Fruit fly (Drosophila melanogaster) whole organism, wandering third instar larva: ENCODE results near the gene mthl9.

Experiments
- Abd-B ChIP-seq: fragments of >200 bp; optimal IDR thresholded peaks from 2 replicates; lab custom pipeline; 2017; ENCODE audit warnings: missing biosample characterization, missing genetic modification characterization
- CG32264 ChIP-seq: fragments of 200-800 bp; sonication (Bioruptor generic); optimal IDR thresholded peaks from 2 replicates; lab custom pipeline; 2016; ENCODE audit warnings: missing biosample characterization, missing genetic modification characterization
- CG9705 ChIP-seq: fragments of 200-800 bp; sonication (Bioruptor generic); optimal IDR thresholded peaks from 2 replicates; lab custom pipeline; 2018; ENCODE audit warnings: missing biosample characterization, mild to moderate bottlenecking, missing genetic modification characterization
- CrebA ChIP-seq: fragments of 200-800 bp; sonication (Bioruptor generic); optimal IDR thresholded peaks from 2 replicates; lab custom pipeline; 2016; ENCODE audit warnings: missing biosample characterization, mild to moderate bottlenecking, missing genetic modification characterization, borderline replicate concordance
- Dfd ChIP-seq: fragments of >200 bp; optimal IDR thresholded peaks from 2 replicates; lab custom pipeline; 2017; ENCODE audit warnings: missing biosample characterization, missing genetic modification characterization
- Dif ChIP-seq: fragments of 200-275, 200-300 bp; sonication (Bioruptor generic); optimal IDR thresholded peaks from 2 replicates; lab custom pipeline; 2018; ENCODE audit warnings: missing biosample characterization, missing genetic modification characterization; ENCODE audit not compliant: partially characterized antibody
- GATAd ChIP-seq: sonication (Bioruptor generic); optimal IDR thresholded peaks from 2 replicates; lab custom pipeline; 2016; ENCODE audit warnings: missing biosample characterization, missing genetic modification characterization
- HLH106 ChIP-seq: fragments of 200-800 bp; optimal IDR thresholded peaks from 3 replicates; lab custom pipeline; 2019; ENCODE audit warnings: missing biosample characterization, mild to moderate bottlenecking, missing genetic modification characterization, moderate library complexity
- Hnf4 ChIP-seq: fragments of 200-800 bp; sonication (Bioruptor generic); optimal IDR thresholded peaks from 2 replicates; lab custom pipeline; 2016; ENCODE audit warnings: missing biosample characterization, mild to moderate bottlenecking, missing genetic modification characterization
- Hr78 ChIP-seq: fragments of >200 bp; optimal IDR thresholded peaks from 2 replicates; lab custom pipeline; 2017; ENCODE audit warnings: missing biosample characterization, missing genetic modification characterization
- Hr83 ChIP-seq: fragments of 200-300 bp; sonication (Bioruptor generic); optimal IDR thresholded peaks from 2 replicates; lab custom pipeline; 2016; ENCODE audit warnings: missing biosample characterization, mild to moderate bottlenecking, missing genetic modification characterization, moderate library complexity; ENCODE audit not compliant: poor library complexity, severe bottlenecking
- Jra ChIP-seq: sonication (Bioruptor generic); optimal IDR thresholded peaks from 2 replicates; lab custom pipeline; 2016; ENCODE audit warnings: missing biosample characterization, missing genetic modification characterization
- Mio ChIP-seq: sonication (Bioruptor generic); optimal IDR thresholded peaks from 2 replicates; lab custom pipeline; 2016; ENCODE audit warnings: missing biosample characterization, missing genetic modification characterization
- Myc ChIP-seq: fragments of >200 bp; optimal IDR thresholded peaks from 2 replicates; lab custom pipeline; 2017
- N ChIP-seq: fragments of >200 bp; optimal IDR thresholded peaks from 2 replicates; lab custom pipeline; 2018; ENCODE audit warnings: missing biosample characterization, missing external identifiers, missing genetic modification characterization
- OdsH ChIP-seq: fragments of 200-800 bp; sonication (Bioruptor generic); optimal IDR thresholded peaks from 2 replicates; lab custom pipeline; 2016; ENCODE audit warnings: missing biosample characterization, mild to moderate bottlenecking, missing genetic modification characterization
- Rel ChIP-seq, 2 experiments: fragments of 200-800 bp; sonication (Bioruptor generic) in 1 of 2; optimal IDR thresholded peaks; 2 replicates in 1 of 2; 3 replicates in 1 of 2; lab custom pipeline; 2016 to 2019; ENCODE audit warnings: mild to moderate bottlenecking in 2 of 2, missing biosample characterization in 2 of 2, missing genetic modification characterization in 2 of 2, moderate library complexity in 1 of 2
- Sp1 ChIP-seq: fragments of 200-800 bp; sonication (Bioruptor generic); optimal IDR thresholded peaks from 3 replicates; lab custom pipeline; 2019; ENCODE audit warnings: missing biosample characterization, mild to moderate bottlenecking, missing genetic modification characterization, moderate library complexity
- Vsx2 ChIP-seq: fragments of 200-300, 225-300 bp; sonication (Bioruptor generic); optimal IDR thresholded peaks from 2 replicates; lab custom pipeline; 2018; ENCODE audit warnings: missing biosample characterization, missing genetic modification characterization; ENCODE audit not compliant: partially characterized antibody
- br ChIP-seq: fragments of 200-800 bp; sonication (Bioruptor generic); optimal IDR thresholded peaks from 2 replicates; lab custom pipeline; 2016; ENCODE audit warnings: missing biosample characterization, missing genetic modification characterization
- brk ChIP-seq: fragments of 200-800 bp; sonication (Bioruptor generic); optimal IDR thresholded peaks from 2 replicates; lab custom pipeline; 2016; ENCODE audit warnings: missing biosample characterization, mild to moderate bottlenecking, missing genetic modification characterization
- dl ChIP-seq, 2 experiments: fragments of 175-275, 200-275 bp in 1 of 2; fragments of 200-275 bp in 1 of 2; sonication (Bioruptor generic); optimal IDR thresholded peaks; lab custom pipeline; 2018; ENCODE audit warnings: mild to moderate bottlenecking in 2 of 2, missing biosample characterization in 2 of 2, missing genetic modification characterization in 2 of 2, moderate library complexity in 2 of 2; ENCODE audit not compliant: partially characterized antibody in 2 of 2, insufficient read depth in 1 of 2
- dmrt93B ChIP-seq: fragments of 200-800 bp; sonication (Bioruptor generic); optimal IDR thresholded peaks from 2 replicates; lab custom pipeline; 2018; ENCODE audit warnings: missing biosample characterization, mild to moderate bottlenecking, missing genetic modification characterization
- dsf ChIP-seq: sonication (Bioruptor generic); optimal IDR thresholded peaks from 2 replicates; lab custom pipeline; 2016; ENCODE audit warnings: missing biosample characterization, missing genetic modification characterization, borderline replicate concordance
- ey ChIP-seq: fragments of 200-800 bp; sonication (Bioruptor generic); optimal IDR thresholded peaks from 2 replicates; lab custom pipeline; 2016; ENCODE audit warnings: missing biosample characterization, missing genetic modification characterization
- foxo ChIP-seq, 2 experiments: fragments of 200-800 bp; sonication (Bioruptor generic); optimal IDR thresholded peaks; 2 replicates in 1 of 2; 3 replicates in 1 of 2; lab custom pipeline; 2016 to 2017; ENCODE audit warnings: missing biosample characterization in 2 of 2, missing genetic modification characterization in 2 of 2
- fru ChIP-seq: fragments of 200-800 bp; sonication (Bioruptor generic); optimal IDR thresholded peaks from 3 replicates; lab custom pipeline; 2016; ENCODE audit warnings: missing biosample characterization, mild to moderate bottlenecking, missing genetic modification characterization
- h ChIP-seq: fragments of 200-800 bp; sonication (Bioruptor generic); optimal IDR thresholded peaks from 3 replicates; lab custom pipeline; 2016; ENCODE audit warnings: missing biosample characterization, mild to moderate bottlenecking, missing genetic modification characterization
- jim ChIP-seq: fragments of 175-275, 200-325 bp; sonication (Bioruptor generic); optimal IDR thresholded peaks from 2 replicates; lab custom pipeline; 2016; ENCODE audit warnings: missing biosample characterization, mild to moderate bottlenecking, missing genetic modification characterization
- lola ChIP-seq: fragments of >200 bp; optimal IDR thresholded peaks from 2 replicates; lab custom pipeline; 2017; ENCODE audit warnings: missing biosample characterization, missing genetic modification characterization
- pan ChIP-seq: fragments of >200 bp; optimal IDR thresholded peaks from 2 replicates; lab custom pipeline; 2017
- psq ChIP-seq: fragments of 200-800 bp; sonication (Bioruptor generic); optimal IDR thresholded peaks from 3 replicates; lab custom pipeline; 2017; ENCODE audit warnings: missing biosample characterization, mild to moderate bottlenecking, missing genetic modification characterization, moderate library complexity
- rgr ChIP-seq: fragments of 200-800 bp; sonication (Bioruptor generic); optimal IDR thresholded peaks from 3 replicates; lab custom pipeline; 2016; ENCODE audit warnings: missing biosample characterization, mild to moderate bottlenecking, missing genetic modification characterization
- sage ChIP-seq: fragments of 200-800 bp; sonication (Bioruptor generic); optimal IDR thresholded peaks from 2 replicates; lab custom pipeline; 2016; ENCODE audit warnings: missing biosample characterization, mild to moderate bottlenecking, missing genetic modification characterization
- sv ChIP-seq: fragments of 200-800 bp; sonication (Bioruptor generic); optimal IDR thresholded peaks from 3 replicates; lab custom pipeline; 2016; ENCODE audit warnings: missing biosample characterization, missing genetic modification characterization
- tai ChIP-seq: sonication (Bioruptor generic); optimal IDR thresholded peaks from 2 replicates; lab custom pipeline; 2016; ENCODE audit warnings: missing biosample characterization, missing genetic modification characterization
- usp ChIP-seq: fragments of >200 bp; optimal IDR thresholded peaks from 2 replicates; lab custom pipeline; 2017; ENCODE audit warnings: missing biosample characterization, missing genetic modification characterization
- woc ChIP-seq: sonication (Bioruptor generic); optimal IDR thresholded peaks from 2 replicates; lab custom pipeline; 2016; ENCODE audit warnings: missing biosample characterization, mild to moderate bottlenecking, missing genetic modification characterization

The mthl9 gene

dm6 chr3L:346656-347640 is 14.8 kb upstream of the mthl9 start, which contains the start of gene mth:
TSS of gene mth (minus strand) at chr3L:346957.
- TF ChIP-seq foxo (GFP tag; optimal IDR thresholded peaks at IDR 0.05; lab: Kevin White, UChicago) = peak in 1 of 2 experiments; percentile 62
- no peak for TF ChIP-seq Hr83
- TF ChIP-seq HLH106 (tag; lab: Kevin White, UChicago) = peak; percentile 62
- no peak for TF ChIP-seq usp (GFP tag; lab: Kevin White, UChicago)
- peak; percentile 42 for TF ChIP-seq Hr78 (GFP tag; lab: Kevin White, UChicago)
- TF ChIP-seq Abd-B = no peak
- no peak for TF ChIP-seq pan (lab: Kevin White, UChicago)
- no peak for TF ChIP-seq tai (GFP tag; lab: Kevin White, UChicago)
- no peak for TF ChIP-seq GATAd (GFP tag; lab: Kevin White, UChicago)
- TF ChIP-seq jim (GFP tag; lab: Kevin White, UChicago) = no peak
- peak; percentile 60 for TF ChIP-seq dsf
- peak; percentile 53 for TF ChIP-seq fru (GFP tag; lab: Kevin White, UChicago)
- peak; percentile 73 for TF ChIP-seq woc (GFP tag; lab: Kevin White, UChicago)
- peak; percentile 61 for TF ChIP-seq Jra (GFP tag; lab: Kevin White, UChicago)
- TF ChIP-seq CG9705 (GFP tag; lab: Kevin White, UChicago) = peak; percentile 47
- TF ChIP-seq dl (GFP tag; optimal IDR thresholded peaks at IDR 0.05; lab: Kevin White, UChicago; ENCODE audit: insufficient read depth in 1 of 2, partially characterized antibody in 2 of 2) = no peak
- TF ChIP-seq ey (GFP tag; lab: Kevin White, UChicago) = peak; percentile 20
- TF ChIP-seq OdsH = no peak
- no peak for TF ChIP-seq Dfd (GFP tag; lab: Kevin White, UChicago)
- TF ChIP-seq CrebA = no peak
- peak; percentile 22 for TF ChIP-seq CG32264
- peak; percentile 63 for TF ChIP-seq Hnf4 (GFP tag; lab: Kevin White, UChicago)
- peak; percentile 37 for TF ChIP-seq h (GFP tag; lab: Kevin White, UChicago)
- TF ChIP-seq Sp1 (GFP tag; lab: Kevin White, UChicago) = peak; percentile 41
- TF ChIP-seq lola (GFP tag; lab: Kevin White, UChicago) = no peak
- TF ChIP-seq Rel (GFP tag; optimal IDR thresholded peaks at IDR 0.05; lab: Kevin White, UChicago) = peak; percentile 16
- peak; percentile 25 for TF ChIP-seq Rel (tag; optimal IDR thresholded peaks at IDR 0.05; lab: Kevin White, UChicago)
- peak; percentile 6 for TF ChIP-seq dmrt93B (GFP tag; lab: Kevin White, UChicago)
- TF ChIP-seq Vsx2 (GFP tag; lab: Kevin White, UChicago) = no peak
- TF ChIP-seq sage (GFP tag; lab: Kevin White, UChicago) = no peak
- peak; percentile 21 for TF ChIP-seq sv
- peak; percentile 44 for TF ChIP-seq rgr
- TF ChIP-seq brk = peak; percentile 28
- TF ChIP-seq Mio (GFP tag; lab: Kevin White, UChicago) = no peak
- peak; percentile 75 for TF ChIP-seq N (GFP tag; lab: Kevin White, UChicago)
- TF ChIP-seq Dif (GFP tag; lab: Kevin White, UChicago) = no peak
- TF ChIP-seq psq (GFP tag; lab: Kevin White, UChicago) = no peak
- peak; percentile 38 for TF ChIP-seq br (GFP tag; lab: Kevin White, UChicago)
- TF ChIP-seq Myc (lab: Kevin White, UChicago) = no peak
- TF ChIP-seq, all 38 proteins: peak for 20

dm6 chr3L:343316-343715 is 11.2 kb upstream of the mthl9 start:
- TF ChIP-seq tai (GFP tag; lab: Kevin White, UChicago) (peak; percentile 12), Abd-B (no peak)
